Fruit fly (Drosophila melanogaster) whole organism, embryonic: Measurements from ENCODE around the gene alpha-Est7.

Experiments
- CG12391 ChIP-seq: fragments of 200-800 bp; sonication (Bioruptor generic); optimal IDR thresholded peaks from 3 replicates; lab custom pipeline; 2018; ENCODE audit warnings: missing biosample characterization, mild to moderate bottlenecking, missing genetic modification characterization, moderate library complexity
- CG17912 ChIP-seq: fragments of 200-800 bp; sonication (Bioruptor generic); optimal IDR thresholded peaks from 2 replicates; lab custom pipeline; 2018; ENCODE audit warnings: missing biosample characterization, mild to moderate bottlenecking, missing genetic modification characterization
- CG2120 ChIP-seq: fragments of 200-800 bp; sonication (Bioruptor generic); optimal IDR thresholded peaks from 3 replicates; lab custom pipeline; 2016; ENCODE audit warnings: missing biosample characterization, missing genetic modification characterization
- CG6654 ChIP-seq: fragments of 200-800 bp; sonication (Bioruptor generic); optimal IDR thresholded peaks from 2 replicates; lab custom pipeline; 2017; ENCODE audit warnings: missing biosample characterization, mild to moderate bottlenecking, missing genetic modification characterization
- D19A ChIP-seq: fragments of 200-800 bp; optimal IDR thresholded peaks from 3 replicates; lab custom pipeline; 2019; ENCODE audit warnings: missing biosample characterization, mild to moderate bottlenecking, missing genetic modification characterization, moderate library complexity
- D19B ChIP-seq: fragments of 200-800 bp; sonication (Bioruptor generic); optimal IDR thresholded peaks from 2 replicates; lab custom pipeline; 2017; ENCODE audit warnings: missing biosample characterization, mild to moderate bottlenecking, missing genetic modification characterization
- Taf1 ChIP-seq: fragments of 200-800 bp; sonication (Bioruptor generic); IDR thresholded peaks from 2 replicates; pipeline ENCODE4 v1.3.6; 2022; ENCODE audit warnings: missing biosample characterization, missing genetic modification characterization
- fru ChIP-seq: fragments of >200 bp; optimal IDR thresholded peaks from 2 replicates; lab custom pipeline; 2017
- ro ChIP-seq: fragments of 200-800 bp; sonication (Bioruptor generic); IDR thresholded peaks from 2 replicates; pipeline ENCODE4 v1.3.6; 2022; ENCODE audit warnings: missing biosample characterization, missing genetic modification characterization

DNA sequence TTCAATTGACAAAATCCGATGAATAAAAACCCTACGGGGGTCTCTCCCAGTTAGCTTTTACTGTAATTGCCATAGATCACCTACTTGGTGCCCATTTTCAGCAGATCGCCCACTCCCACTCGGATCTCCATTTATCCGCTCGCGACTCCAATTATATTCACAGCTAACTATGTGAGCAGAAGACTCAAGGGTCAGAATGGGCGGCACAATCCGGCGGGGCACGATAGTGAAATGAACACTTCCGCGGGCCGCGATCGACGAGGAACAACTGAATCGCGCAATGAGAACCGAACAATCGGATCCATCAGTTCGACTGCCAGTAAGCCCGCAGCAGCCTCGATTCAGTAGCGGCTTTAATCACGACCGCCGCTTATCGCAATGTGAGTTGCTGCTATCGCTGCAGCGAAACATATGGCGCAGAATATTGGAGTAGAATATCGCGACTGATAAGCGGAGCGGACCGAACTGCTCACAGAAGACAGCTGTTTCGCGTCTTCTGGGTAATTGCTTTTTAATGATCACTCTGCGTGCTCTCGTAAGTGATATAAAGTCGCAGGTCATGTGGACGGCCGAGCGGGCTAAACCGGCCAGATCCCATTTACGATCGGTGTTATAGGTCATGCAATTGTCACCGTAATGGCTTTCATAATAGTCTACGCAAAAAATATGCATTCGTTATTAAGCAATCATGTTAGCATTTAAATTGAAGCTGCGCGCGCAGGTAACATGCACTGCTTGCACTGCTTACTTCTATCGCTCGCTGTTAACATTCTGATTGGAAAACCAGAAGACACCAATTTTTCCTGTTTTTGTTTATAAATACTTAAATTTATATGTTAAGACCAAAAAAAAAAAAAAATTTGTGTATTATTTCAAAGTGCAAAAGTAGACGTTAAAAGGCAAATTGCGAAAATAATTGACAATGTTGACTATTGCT is 25.5 kb upstream of the alpha-Est7 start, which contains the start of gene alpha-Est1:
- TF ChIP-seq Taf1 (no peak), CG17912 (no peak), ro (no peak), CG12391 (tag; lab: Kevin White, UChicago) (no peak), D19A (no peak), CG6654 (GFP tag; lab: Kevin White, UChicago) (no peak), CG2120 (no peak), D19B (GFP tag; lab: Kevin White, UChicago) (no peak), fru (lab: Kevin White, UChicago) (no peak)
